Worm (Caenorhabditis elegans) whole organism, midembryonic: Measurements from ENCODE around the gene ZK856.16.

Experiments used
- flt-1 ChIP-seq: fragments of 200-800 bp; sonication (Bioruptor generic); IDR thresholded peaks from 2 replicates; pipeline ENCODE4 v1.3.6; 2022; ENCODE audit warnings: missing genetic modification characterization, missing compliant biosample characterization
- med-1 ChIP-seq: sonication (generic microtip); optimal IDR thresholded peaks from 2 replicates; lab custom pipeline; 2017; ENCODE audit warnings: missing genetic modification characterization, mild to moderate bottlenecking, missing compliant biosample characterization, antibody characterized with exemption, missing genetic modification reagents; ENCODE audit not compliant: insufficient read depth
- ztf-23 ChIP-seq: fragments of 200-800 bp; sonication (Bioruptor generic); IDR thresholded peaks from 2 replicates; pipeline ENCODE4 v1.3.6; 2022; ENCODE audit warnings: missing genetic modification reagents, missing genetic modification characterization, missing compliant biosample characterization

DNA sequence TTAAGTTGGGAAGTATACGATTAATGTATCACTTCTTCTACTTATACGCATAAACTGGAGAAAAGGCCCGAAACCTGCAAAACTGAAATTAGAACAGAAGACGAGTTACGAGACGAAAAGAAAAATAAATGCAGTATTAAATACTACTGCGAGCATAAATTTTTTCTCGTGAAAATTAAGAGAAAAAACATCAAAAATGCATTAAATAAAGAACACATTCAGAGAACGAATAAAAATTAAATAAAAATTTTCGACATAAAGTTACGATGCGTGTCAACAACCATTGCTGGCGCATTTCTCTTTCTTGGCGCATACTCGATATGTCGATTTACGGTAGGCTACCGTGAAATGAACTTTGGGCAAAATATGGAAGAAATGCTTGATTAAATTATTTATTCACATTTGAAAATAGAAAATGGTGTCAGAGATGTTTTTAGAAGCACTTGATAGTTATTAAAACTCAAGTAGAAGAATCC lies 482 bp downstream of the ZK856.16 start, which contains the start of the genes ZK856.19 and ZK856.11:
- TF ChIP-seq med-1, result no peak
- TF ChIP-seq flt-1, result no peak
- TF ChIP-seq ztf-23 (GFP tag; lab: Robert Waterston, UW), result no peak
